Fruit fly (Drosophila melanogaster) whole organism, adult: ENCODE results near the gene bru3.

Experiments used
- CG11617 ChIP-seq: fragments of 200-800 bp; sonication (Bioruptor generic); optimal IDR thresholded peaks from 2 replicates; lab custom pipeline; 2017; ENCODE audit warnings: mild to moderate bottlenecking, missing biosample characterization, missing genetic modification reagents, missing genetic modification characterization
- CG12768 ChIP-seq: fragments of 200-800 bp; sonication (Bioruptor generic); optimal IDR thresholded peaks from 2 replicates; lab custom pipeline; 2017; ENCODE audit warnings: missing biosample characterization, missing genetic modification characterization, mild to moderate bottlenecking, moderate library complexity, missing genetic modification reagents
- CG14711 ChIP-seq: fragments of 200-800 bp; sonication (Bioruptor generic); optimal IDR thresholded peaks from 2 replicates; lab custom pipeline; 2018; ENCODE audit warnings: missing biosample characterization, mild to moderate bottlenecking, missing genetic modification characterization, moderate library complexity
- CG1620 ChIP-seq: fragments of 200-800 bp; sonication (Bioruptor generic); optimal IDR thresholded peaks from 2 replicates; lab custom pipeline; 2016; ENCODE audit warnings: missing biosample characterization, missing genetic modification characterization
- CG33017 ChIP-seq: fragments of 200-800 bp; sonication (Bioruptor generic); optimal IDR thresholded peaks from 2 replicates; lab custom pipeline; 2018; ENCODE audit warnings: missing biosample characterization, mild to moderate bottlenecking, missing genetic modification characterization, moderate library complexity
- CG5204 ChIP-seq: fragments of 200-800 bp; sonication (Bioruptor generic); optimal IDR thresholded peaks from 2 replicates; lab custom pipeline; 2016; ENCODE audit warnings: missing biosample characterization, missing genetic modification characterization
- CG7045 ChIP-seq: fragments of 200-800 bp; sonication (Bioruptor generic); optimal IDR thresholded peaks from 2 replicates; lab custom pipeline; 2017; ENCODE audit warnings: missing biosample characterization, mild to moderate bottlenecking, missing genetic modification characterization
- CG7101 ChIP-seq: fragments of 200-800 bp; sonication (Bioruptor generic); optimal IDR thresholded peaks from 2 replicates; lab custom pipeline; 2018; ENCODE audit warnings: missing biosample characterization, mild to moderate bottlenecking, missing genetic modification characterization, moderate library complexity
- Clk ChIP-seq: fragments of 200-800 bp; sonication (Bioruptor generic); optimal IDR thresholded peaks from 2 replicates; lab custom pipeline; 2017; ENCODE audit warnings: missing biosample characterization, missing genetic modification characterization
- Crg-1 ChIP-seq: fragments of 200-800 bp; sonication (Bioruptor generic); optimal IDR thresholded peaks from 2 replicates; lab custom pipeline; 2016; ENCODE audit warnings: missing biosample characterization, missing genetic modification characterization
- Hr96 ChIP-seq: fragments of 200-800 bp; sonication (Bioruptor generic); optimal IDR thresholded peaks from 2 replicates; lab custom pipeline; 2016; ENCODE audit warnings: missing biosample characterization, missing genetic modification characterization
- Mnt ChIP-seq: fragments of 200-800 bp; sonication (Bioruptor generic); optimal IDR thresholded peaks from 2 replicates; lab custom pipeline; 2016; ENCODE audit warnings: missing biosample characterization, mild to moderate bottlenecking, missing genetic modification characterization
- bab1 ChIP-seq: fragments of 200-800 bp; sonication (Bioruptor generic); optimal IDR thresholded peaks from 3 replicates; lab custom pipeline; 2019; ENCODE audit warnings: missing biosample characterization, mild to moderate bottlenecking, missing genetic modification characterization, moderate library complexity
- cic ChIP-seq: fragments of 200-800 bp; sonication (Bioruptor generic); optimal IDR thresholded peaks from 2 replicates; lab custom pipeline; 2017; ENCODE audit warnings: missing biosample characterization, mild to moderate bottlenecking, missing genetic modification characterization, moderate library complexity
- cnc ChIP-seq, 2 experiments: fragments of >200 bp; optimal IDR thresholded peaks; 2 replicates each; lab custom pipeline; 2017
- kay ChIP-seq: fragments of 200-800 bp; sonication (Bioruptor generic); peaks from one replicate; lab custom pipeline; 2016; ENCODE audit warnings: missing biosample characterization, missing genetic modification characterization, borderline replicate concordance
- ovo ChIP-seq: fragments of 200-800 bp; sonication (Bioruptor generic); optimal IDR thresholded peaks from 2 replicates; lab custom pipeline; 2016; ENCODE audit warnings: missing biosample characterization, missing genetic modification characterization
- pad ChIP-seq: fragments of 200-800 bp; sonication (Bioruptor generic); optimal IDR thresholded peaks from 3 replicates; lab custom pipeline; 2017; ENCODE audit warnings: missing biosample characterization, missing genetic modification characterization, mild to moderate bottlenecking, moderate library complexity, missing genetic modification reagents
- tj ChIP-seq: fragments of 200-800 bp; sonication (Bioruptor generic); optimal IDR thresholded peaks from 3 replicates; lab custom pipeline; 2017; ENCODE audit warnings: missing biosample characterization, mild to moderate bottlenecking, missing genetic modification characterization, moderate library complexity
- toe ChIP-seq: fragments of 200-800 bp; sonication (Bioruptor generic); optimal IDR thresholded peaks from 2 replicates; lab custom pipeline; 2016; ENCODE audit warnings: missing biosample characterization, missing genetic modification characterization

Gene bru3

dm6 chr3L:13502484-13503109, 300.6 kb downstream of the bru3 start, which contains the start of gene Spt20:
Spt20 (plus strand) TSS chr3L:13502707.
- TF ChIP-seq bab1 (GFP tag; lab: Kevin White, UChicago) = peak; percentile 54
- TF ChIP-seq CG1620 (GFP tag; lab: Kevin White, UChicago) = no peak

- TF ChIP-seq Crg-1 (no peak), CG7045 (no peak), toe (GFP tag; lab: Kevin White, UChicago) (no peak), pad (GFP tag; lab: Kevin White, UChicago) (no peak), CG5204 (GFP tag; lab: Kevin White, UChicago) (no peak), tj (GFP tag; lab: Kevin White, UChicago) (no peak), Mnt (GFP tag; lab: Kevin White, UChicago) (no peak), CG1620 (GFP tag; lab: Kevin White, UChicago) (no peak), Clk (GFP tag; lab: Kevin White, UChicago) (no peak), bab1 (GFP tag; lab: Kevin White, UChicago) (no peak), cnc (optimal IDR thresholded peaks at IDR 0.05; lab: Kevin White, UChicago) (no peak), Hr96 (GFP tag; lab: Kevin White, UChicago) (no peak), CG12768 (GFP tag; lab: Kevin White, UChicago) (no peak), CG14711 (tag; lab: Kevin White, UChicago) (no peak), cic (GFP tag; lab: Kevin White, UChicago) (no peak), ovo (GFP tag; lab: Kevin White, UChicago) (no peak), CG11617 (GFP tag; lab: Kevin White, UChicago) (no peak), CG7101 (no peak), kay (GFP tag; lab: Kevin White, UChicago) (no peak), CG33017 (tag; lab: Kevin White, UChicago) (no peak)
Observed at dm6 chr3L:13499932-13500719, 303.1 kb downstream of the bru3 start.

dm6 chr3L:13499531-13499930, 303.7 kb downstream of the bru3 start:
- TF ChIP-seq Crg-1 (no peak), kay (GFP tag; lab: Kevin White, UChicago) (no peak), tj (GFP tag; lab: Kevin White, UChicago) (no peak), cnc (optimal IDR thresholded peaks at IDR 0.05; lab: Kevin White, UChicago) (no peak), CG11617 (GFP tag; lab: Kevin White, UChicago) (no peak), CG7045 (no peak), bab1 (GFP tag; lab: Kevin White, UChicago) (no peak), Mnt (GFP tag; lab: Kevin White, UChicago) (no peak), CG14711 (tag; lab: Kevin White, UChicago) (no peak)

dm6 chr3L:13497720-13498355, 305.4 kb downstream of the bru3 start:
- no peak for TF ChIP-seq CG5204 (GFP tag; lab: Kevin White, UChicago)
- TF ChIP-seq ovo (GFP tag; lab: Kevin White, UChicago) = peak; percentile 37
- TF ChIP-seq Hr96 (GFP tag; lab: Kevin White, UChicago) = no peak
- no peak for TF ChIP-seq cnc (optimal IDR thresholded peaks at IDR 0.05; lab: Kevin White, UChicago)
- TF ChIP-seq CG11617 (GFP tag; lab: Kevin White, UChicago) = no peak
- TF ChIP-seq tj (GFP tag; lab: Kevin White, UChicago) = peak; percentile 87
- TF ChIP-seq CG33017 (tag; lab: Kevin White, UChicago) = no peak
- TF ChIP-seq toe (GFP tag; lab: Kevin White, UChicago) = no peak
- peak; percentile 38 for TF ChIP-seq cic (GFP tag; lab: Kevin White, UChicago)
- no peak for TF ChIP-seq pad (GFP tag; lab: Kevin White, UChicago)
- peak; percentile 27 for TF ChIP-seq CG12768 (GFP tag; lab: Kevin White, UChicago)
- no peak for TF ChIP-seq CG14711 (tag; lab: Kevin White, UChicago)
- no peak for TF ChIP-seq CG7101
- TF ChIP-seq CG7045 = no peak

dm6 chr3L:13495065-13495464, 308.1 kb downstream of the bru3 start:
- no peak for TF ChIP-seq CG5204 (GFP tag; lab: Kevin White, UChicago)
- TF ChIP-seq Mnt (GFP tag; lab: Kevin White, UChicago) = no peak
- no peak for TF ChIP-seq pad (GFP tag; lab: Kevin White, UChicago)
- no peak for TF ChIP-seq cic (GFP tag; lab: Kevin White, UChicago)
- no peak for TF ChIP-seq Hr96 (GFP tag; lab: Kevin White, UChicago)
- TF ChIP-seq bab1 (GFP tag; lab: Kevin White, UChicago) = no peak
- no peak for TF ChIP-seq kay (GFP tag; lab: Kevin White, UChicago)
- peak; percentile 17 for TF ChIP-seq tj (GFP tag; lab: Kevin White, UChicago)
